Fruit fly (Drosophila melanogaster) whole organism, embryonic: ENCODE results near the gene CG1103.

Experiments used
- Ada2b ChIP-seq: fragments of 200-800 bp; sonication (Bioruptor generic); IDR thresholded peaks from 2 replicates; pipeline ENCODE4 v1.3.6; 2022; ENCODE audit warnings: missing biosample characterization, missing genetic modification characterization
- Asciz ChIP-seq: fragments of 200-800 bp; sonication (Bioruptor generic); optimal IDR thresholded peaks from 2 replicates; lab custom pipeline; 2017; ENCODE audit warnings: missing biosample characterization, mild to moderate bottlenecking, missing genetic modification characterization, missing genetic modification reagents
- CG10147 ChIP-seq: fragments of 200-800 bp; sonication (Bioruptor generic); optimal IDR thresholded peaks from 2 replicates; lab custom pipeline; 2019; ENCODE audit warnings: missing biosample characterization, mild to moderate bottlenecking, missing genetic modification characterization, moderate library complexity
- CG1024 ChIP-seq: fragments of 200-800 bp; sonication (Bioruptor generic); IDR thresholded peaks from 2 replicates; pipeline ENCODE4 v1.3.6; 2022; ENCODE audit warnings: missing biosample characterization, missing genetic modification characterization
- CG10267 ChIP-seq: fragments of 200-800 bp; sonication (Bioruptor generic); optimal IDR thresholded peaks from 2 replicates; lab custom pipeline; 2018; ENCODE audit warnings: missing biosample characterization, mild to moderate bottlenecking, missing genetic modification characterization, moderate library complexity
- CG10321 ChIP-seq: fragments of 200-800 bp; sonication (Bioruptor generic); IDR thresholded peaks from 2 replicates; pipeline ENCODE4 v1.3.6; 2022; ENCODE audit warnings: missing biosample characterization, missing genetic modification characterization
- CG11398 ChIP-seq: fragments of 200-800 bp; sonication (Bioruptor generic); optimal IDR thresholded peaks from 2 replicates; lab custom pipeline; 2016; ENCODE audit warnings: missing biosample characterization, missing genetic modification characterization
- CG12071 ChIP-seq: fragments of 200-800 bp; sonication (Bioruptor generic); optimal IDR thresholded peaks from 3 replicates; lab custom pipeline; 2018; ENCODE audit warnings: missing biosample characterization, mild to moderate bottlenecking, missing genetic modification characterization
- CG12219 ChIP-seq: fragments of 200-800 bp; sonication (Bioruptor generic); optimal IDR thresholded peaks from 3 replicates; lab custom pipeline; 2018; ENCODE audit warnings: missing biosample characterization, mild to moderate bottlenecking, missing genetic modification characterization
- CG14710 ChIP-seq: fragments of 200-800 bp; sonication (Bioruptor generic); optimal IDR thresholded peaks from 3 replicates; lab custom pipeline; 2019; ENCODE audit warnings: missing biosample characterization, mild to moderate bottlenecking, missing genetic modification characterization, moderate library complexity
- CG15269 ChIP-seq: fragments of 200-800 bp; sonication (Bioruptor generic); optimal IDR thresholded peaks from 2 replicates; lab custom pipeline; 2018; ENCODE audit warnings: missing biosample characterization, mild to moderate bottlenecking, missing genetic modification characterization, moderate library complexity
- CG17802 ChIP-seq: fragments of 200-800 bp; sonication (Bioruptor generic); optimal IDR thresholded peaks from 2 replicates; lab custom pipeline; 2018; ENCODE audit warnings: missing biosample characterization, mild to moderate bottlenecking, missing genetic modification characterization, moderate library complexity
- CG1832 ChIP-seq: fragments of 200-800 bp; sonication (Bioruptor generic); optimal IDR thresholded peaks from 2 replicates; lab custom pipeline; 2017; ENCODE audit warnings: missing biosample characterization, mild to moderate bottlenecking, missing genetic modification characterization, inconsistent platforms
- CG3847 ChIP-seq: fragments of 200-800 bp; sonication (Bioruptor generic); IDR thresholded peaks from 2 replicates; pipeline ENCODE4 v1.3.6; 2022; ENCODE audit warnings: missing biosample characterization, missing genetic modification characterization
- CG4617 ChIP-seq: fragments of 200-800 bp; sonication (Bioruptor generic); optimal IDR thresholded peaks from 3 replicates; lab custom pipeline; 2016; ENCODE audit warnings: missing biosample characterization, missing genetic modification characterization, borderline replicate concordance
- CG6654 ChIP-seq: fragments of 200-800 bp; sonication (Bioruptor generic); optimal IDR thresholded peaks from 2 replicates; lab custom pipeline; 2017; ENCODE audit warnings: missing biosample characterization, mild to moderate bottlenecking, missing genetic modification characterization
- CG7786 ChIP-seq: fragments of 200-800 bp; sonication (Bioruptor generic); optimal IDR thresholded peaks from 2 replicates; lab custom pipeline; 2016; ENCODE audit warnings: missing biosample characterization, missing genetic modification characterization
- CG8388 ChIP-seq: fragments of 200-800 bp; sonication (Bioruptor generic); optimal IDR thresholded peaks from 2 replicates; lab custom pipeline; 2019; ENCODE audit warnings: missing biosample characterization, mild to moderate bottlenecking, missing genetic modification characterization, moderate library complexity
- CG8478 ChIP-seq: fragments of >200 bp; optimal IDR thresholded peaks from 2 replicates; lab custom pipeline; 2018
- CG9437 ChIP-seq: fragments of 200-800 bp; sonication (Bioruptor generic); optimal IDR thresholded peaks from 2 replicates; lab custom pipeline; 2018; ENCODE audit warnings: missing biosample characterization, mild to moderate bottlenecking, missing genetic modification characterization
- CG9817 ChIP-seq: fragments of 200-800 bp; sonication (Bioruptor generic); optimal IDR thresholded peaks from 2 replicates; lab custom pipeline; 2018; ENCODE audit warnings: missing biosample characterization, mild to moderate bottlenecking, missing genetic modification characterization, moderate library complexity
- Deaf1 ChIP-seq: fragments of 200-800 bp; optimal IDR thresholded peaks from 3 replicates; lab custom pipeline; 2019; ENCODE audit warnings: missing biosample characterization, mild to moderate bottlenecking, missing genetic modification characterization, moderate library complexity
- Dref ChIP-seq: fragments of 200-800 bp; sonication (Bioruptor generic); IDR thresholded peaks from 2 replicates; pipeline ENCODE4 v1.3.6; 2022; ENCODE audit warnings: missing biosample characterization, missing genetic modification characterization
- Fer1 ChIP-seq: fragments of 200-800 bp; sonication (Bioruptor generic); optimal IDR thresholded peaks from 2 replicates; lab custom pipeline; 2017; ENCODE audit warnings: missing biosample characterization, mild to moderate bottlenecking, missing genetic modification characterization
- Mad ChIP-seq: fragments of 200-800 bp; sonication (Bioruptor generic); optimal IDR thresholded peaks from 2 replicates; lab custom pipeline; 2016; ENCODE audit warnings: missing biosample characterization, missing genetic modification characterization
- Sin3A ChIP-seq: fragments of >200 bp; optimal IDR thresholded peaks from 2 replicates; lab custom pipeline; 2018
- Spps ChIP-seq: fragments of 200-800 bp; sonication (Bioruptor generic); optimal IDR thresholded peaks from 2 replicates; lab custom pipeline; 2018; ENCODE audit warnings: missing biosample characterization, mild to moderate bottlenecking, missing genetic modification characterization
- Sry-δ ChIP-seq: fragments of 200-800 bp; sonication (Bioruptor generic); optimal IDR thresholded peaks from 2 replicates; lab custom pipeline; 2016; ENCODE audit warnings: missing biosample characterization, missing genetic modification characterization
- Xrp1 ChIP-seq: fragments of 200-800 bp; sonication (Bioruptor generic); IDR thresholded peaks from 2 replicates; pipeline ENCODE4 v1.3.6; 2022; ENCODE audit warnings: missing biosample characterization, missing genetic modification characterization
- amos ChIP-seq: fragments of 200-800 bp; sonication (Bioruptor generic); IDR thresholded peaks from 2 replicates; pipeline ENCODE4 v1.3.6; 2022; ENCODE audit warnings: missing biosample characterization, missing genetic modification characterization; ENCODE audit not compliant: partially characterized antibody
- br ChIP-seq: fragments of >200 bp; optimal IDR thresholded peaks from 2 replicates; lab custom pipeline; 2017
- cad ChIP-seq: fragments of >200 bp; optimal IDR thresholded peaks from 2 replicates; lab custom pipeline; 2017; ENCODE audit warnings: missing biosample characterization, missing genetic modification characterization
- chm ChIP-seq: fragments of 200-800 bp; sonication (Bioruptor generic); IDR thresholded peaks from 2 replicates; pipeline ENCODE4 v1.3.6; 2022; ENCODE audit warnings: missing biosample characterization, missing genetic modification characterization
- corto ChIP-seq: fragments of 200-800 bp; sonication (Bioruptor generic); optimal IDR thresholded peaks from 2 replicates; lab custom pipeline; 2016; ENCODE audit warnings: missing biosample characterization, mild to moderate bottlenecking, missing genetic modification characterization, moderate library complexity
- danr ChIP-seq: fragments of 200-800 bp; sonication (Bioruptor generic); IDR thresholded peaks from 2 replicates; pipeline ENCODE4 v1.3.6; 2022; ENCODE audit warnings: missing biosample characterization, missing genetic modification characterization
- dimm ChIP-seq: fragments of 200-800 bp; sonication (Bioruptor generic); IDR thresholded peaks from 2 replicates; pipeline ENCODE4 v1.3.6; 2022; ENCODE audit warnings: missing biosample characterization, missing genetic modification characterization
- gce ChIP-seq: fragments of 200-800 bp; sonication (Bioruptor generic); IDR thresholded peaks from 3 replicates; pipeline ENCODE4 v1.3.6; 2022; ENCODE audit warnings: missing biosample characterization, missing genetic modification characterization
- gem ChIP-seq: fragments of 200-800 bp; sonication (Bioruptor generic); optimal IDR thresholded peaks from 2 replicates; lab custom pipeline; 2019; ENCODE audit warnings: missing biosample characterization, mild to moderate bottlenecking, missing genetic modification characterization, moderate library complexity
- h ChIP-seq: fragments of >200 bp; optimal IDR thresholded peaks from 2 replicates; lab custom pipeline; 2017
- ham ChIP-seq: fragments of 200-800 bp; sonication (Bioruptor generic); IDR thresholded peaks from 2 replicates; pipeline ENCODE4 v1.3.6; 2022; ENCODE audit warnings: missing biosample characterization, missing genetic modification characterization
- hb ChIP-seq: fragments of 200-800 bp; sonication (Bioruptor generic); IDR thresholded peaks from 3 replicates; pipeline ENCODE4 v1.3.6; 2022; ENCODE audit warnings: missing biosample characterization, missing genetic modification characterization; ENCODE audit not compliant: partially characterized antibody
- jing ChIP-seq: fragments of 200-800 bp; sonication (Bioruptor generic); optimal IDR thresholded peaks from 2 replicates; lab custom pipeline; 2018; ENCODE audit warnings: missing biosample characterization, mild to moderate bottlenecking, missing genetic modification characterization
- kni ChIP-seq: fragments of 200-800 bp; sonication (Bioruptor generic); optimal IDR thresholded peaks from 3 replicates; lab custom pipeline; 2017; ENCODE audit warnings: mild to moderate bottlenecking, missing biosample characterization, missing genetic modification reagents, missing genetic modification characterization
- odd ChIP-seq: fragments of 200-800 bp; sonication (Bioruptor generic); optimal IDR thresholded peaks from 2 replicates; lab custom pipeline; 2017; ENCODE audit warnings: missing biosample characterization, mild to moderate bottlenecking, missing genetic modification characterization
- pan ChIP-seq, 4 experiments: fragments of >200 bp in 3 of 4; fragments of 200-800 bp in 1 of 4; sonication (Bioruptor generic) in 1 of 4; optimal IDR thresholded peaks in 3 of 4; IDR thresholded peaks in 1 of 4; 2 replicates each; pipeline versions ENCODE4 v1.3.6 to Lab custom; 2017 to 2022; ENCODE audit warnings: missing biosample characterization in 2 of 4, missing genetic modification characterization in 2 of 4, mixed read lengths in 1 of 4
- peb ChIP-seq: fragments of 200-800 bp; sonication (Bioruptor generic); IDR thresholded peaks from 2 replicates; pipeline ENCODE4 v1.3.6; 2022; ENCODE audit warnings: missing biosample characterization, missing genetic modification characterization
- pita ChIP-seq: fragments of 200-800 bp; sonication (Bioruptor generic); optimal IDR thresholded peaks from 2 replicates; lab custom pipeline; 2017; ENCODE audit warnings: missing biosample characterization, mild to moderate bottlenecking, missing genetic modification characterization
- rib ChIP-seq: fragments of 200-800 bp; sonication (Bioruptor generic); IDR thresholded peaks from 2 replicates; pipeline ENCODE4 v1.3.6; 2022; ENCODE audit warnings: missing biosample characterization, missing genetic modification characterization
- salm ChIP-seq: fragments of 200-800 bp; sonication (Bioruptor generic); optimal IDR thresholded peaks from 2 replicates; lab custom pipeline; 2018; ENCODE audit warnings: missing biosample characterization, mild to moderate bottlenecking, missing genetic modification characterization
- twi ChIP-seq: fragments of 200-800 bp; optimal IDR thresholded peaks from 2 replicates; lab custom pipeline; 2019; ENCODE audit warnings: missing biosample characterization, mild to moderate bottlenecking, missing genetic modification characterization, moderate library complexity
- zf30C ChIP-seq: fragments of 200-800 bp; sonication (Bioruptor generic); optimal IDR thresholded peaks from 3 replicates; lab custom pipeline; 2018; ENCODE audit warnings: missing biosample characterization, mild to moderate bottlenecking, missing genetic modification characterization

The CG1103 gene

dm6 chr3R:4319507-4320138, 17.9 kb upstream of the CG1103 start, which contains the start of gene CG9795 (continued):
- no peak for TF ChIP-seq kni (GFP tag; lab: Kevin White, UChicago)
- no peak for TF ChIP-seq chm (GFP tag; lab: Robert Waterston, UW)
- TF ChIP-seq CG6654: no peak
- peak; percentile 19; the same call in 1 of the 2 replicates for TF ChIP-seq Xrp1 (GFP tag; lab: Robert Waterston, UW)
- TF ChIP-seq Ada2b (GFP tag; lab: Robert Waterston, UW): no peak
- TF ChIP-seq CG11398 (GFP tag; lab: Kevin White, UChicago): no peak
- no peak for TF ChIP-seq h (lab: Kevin White, UChicago)
- TF ChIP-seq corto (GFP tag; lab: Kevin White, UChicago): no peak
- TF ChIP-seq br (lab: Kevin White, UChicago): no peak
- peak; percentile 20 for TF ChIP-seq Sin3A (lab: Kevin White, UChicago)
- no peak for TF ChIP-seq gem (tag; lab: Kevin White, UChicago)
- TF ChIP-seq CG3847 (GFP tag; lab: Robert Waterston, UW): 0 out of 2 replicates have a peak, but pooled peaks have one; percentile 31
- TF ChIP-seq Deaf1 (tag; lab: Kevin White, UChicago): no peak
- no peak for TF ChIP-seq salm (tag; lab: Kevin White, UChicago)
- TF ChIP-seq CG12071 (GFP tag; lab: Kevin White, UChicago): no peak
- TF ChIP-seq CG15269 (tag; lab: Kevin White, UChicago): no peak
- TF ChIP-seq CG9817 (tag; lab: Kevin White, UChicago): no peak
- no peak for TF ChIP-seq CG10147 (GFP tag; lab: Kevin White, UChicago)
- TF ChIP-seq twi (tag; lab: Kevin White, UChicago): no peak
- TF ChIP-seq CG8478: no peak
- TF ChIP-seq CG9437: no peak
- TF ChIP-seq CG7786 (GFP tag; lab: Kevin White, UChicago): peak; percentile 44
- no peak for TF ChIP-seq peb (GFP tag; lab: Robert Waterston, UW)
- TF ChIP-seq CG14710: peak; percentile 44
- TF ChIP-seq rib (GFP tag; lab: Robert Waterston, UW): no peak
- TF ChIP-seq cad (GFP tag; lab: Kevin White, UChicago): no peak
- TF ChIP-seq CG1832: no peak
- no peak for TF ChIP-seq gce (GFP tag; lab: Robert Waterston, UW)
- TF ChIP-seq CG8388: no peak
- no peak for TF ChIP-seq pita (GFP tag; lab: Kevin White, UChicago)
- TF ChIP-seq dimm: no peak
- peak; percentile 24 for TF ChIP-seq Mad (GFP tag; lab: Kevin White, UChicago)
- TF ChIP-seq pan (optimal IDR thresholded peaks at IDR 0.05; lab: Kevin White, UChicago): no peak
- TF ChIP-seq pan (GFP tag; optimal IDR thresholded peaks at IDR 0.05 in 1 of 2, IDR thresholded peaks at IDR 0.05 in 1 of 2): peak in 1 of 2 experiments; percentile 47
- peak; percentile 90 for TF ChIP-seq amos (GFP tag; lab: Robert Waterston, UW)
- peak; percentile 91 for TF ChIP-seq hb (GFP tag; lab: Robert Waterston, UW)
- TF ChIP-seq odd (GFP tag; lab: Kevin White, UChicago): peak; percentile 42
- TF ChIP-seq Dref: peak; percentile 98
- TF ChIP-seq CG10267: peak; percentile 38
- TF ChIP-seq CG17802 (tag; lab: Kevin White, UChicago): peak; percentile 19
- TF ChIP-seq danr (GFP tag; lab: Robert Waterston, UW): no peak
- peak; percentile 77 for TF ChIP-seq CG4617 (GFP tag; lab: Kevin White, UChicago)
- TF ChIP-seq CG1024 (GFP tag; lab: Robert Waterston, UW): no peak
- no peak for TF ChIP-seq CG12219 (GFP tag; lab: Kevin White, UChicago)
- no peak for TF ChIP-seq Spps
- TF ChIP-seq jing: no peak
- no peak for TF ChIP-seq CG10321 (GFP tag; lab: Robert Waterston, UW)
- TF ChIP-seq Sry-δ (GFP tag; lab: Kevin White, UChicago): peak; percentile 94
- no peak for TF ChIP-seq zf30C (GFP tag; lab: Kevin White, UChicago)
- TF ChIP-seq Fer1 (GFP tag; lab: Kevin White, UChicago): peak; percentile 64
- TF ChIP-seq ham: no peak
- TF ChIP-seq Asciz: no peak
